Fruit fly (Drosophila melanogaster) whole organism: ENCODE measurements around the gene CG33159.

Source experiments
- CG8478 ChIP-seq: fragments of >200 bp; optimal IDR thresholded peaks from 2 replicates; lab custom pipeline; 2018; ENCODE audit warnings: inconsistent platforms
- Dll ChIP-seq: fragments of >200 bp; optimal IDR thresholded peaks from 2 replicates; lab custom pipeline; 2017
- EcR ChIP-seq, 2 experiments: fragments of >200 bp; optimal IDR thresholded peaks; 2 replicates each; lab custom pipeline; 2017; ENCODE audit warnings: missing biosample characterization in 2 of 2, missing genetic modification characterization in 2 of 2, missing genetic modification reagents in 2 of 2
- pan ChIP-seq: fragments of >200 bp; optimal IDR thresholded peaks from 2 replicates; lab custom pipeline; 2017
- psq ChIP-seq: fragments of >200 bp; optimal IDR thresholded peaks from 2 replicates; lab custom pipeline; 2017
- usp ChIP-seq: fragments of >200 bp; optimal IDR thresholded peaks from 2 replicates; lab custom pipeline; 2017; ENCODE audit warnings: missing biosample characterization, missing genetic modification characterization, mixed read lengths

The CG33159 gene

DNA sequence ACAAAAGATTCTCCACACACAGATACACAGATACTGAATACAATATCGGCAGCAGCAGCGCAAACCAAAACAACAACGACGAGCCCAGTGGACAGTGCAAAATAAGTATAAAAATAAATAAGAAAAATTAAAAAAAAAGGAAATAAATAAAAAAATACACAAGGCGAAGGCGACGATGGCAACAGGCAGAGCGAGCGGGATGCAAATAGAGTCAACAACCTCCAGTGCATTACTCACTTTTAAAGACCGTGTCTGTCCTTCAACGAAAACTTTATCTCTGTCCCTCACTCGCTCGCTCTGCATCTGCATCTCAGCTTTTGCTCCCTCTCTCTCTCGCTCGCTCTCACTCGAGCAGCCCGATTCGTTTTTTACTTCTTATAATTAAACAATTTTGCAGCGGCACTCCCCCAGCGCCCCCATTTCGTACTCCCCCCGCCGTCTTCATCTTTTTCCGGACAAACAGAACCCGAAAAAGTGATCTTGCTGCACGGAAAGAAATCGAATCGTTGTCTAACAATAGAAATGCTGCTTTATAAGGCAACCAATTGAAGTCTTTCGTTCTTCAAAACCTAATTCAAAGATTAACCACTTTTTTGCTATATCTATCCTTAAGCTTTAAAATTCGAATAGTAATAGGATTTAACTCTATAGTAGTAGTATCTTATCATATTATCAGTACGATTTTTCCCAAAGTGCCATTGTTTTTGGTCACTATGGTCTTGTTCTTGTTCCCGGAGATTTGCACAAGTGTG, 42.3 kb upstream of the CG33159 start:
- TF ChIP-seq psq (lab: Kevin White, UChicago) (no peak), EcR (GFP tag; optimal IDR thresholded peaks at IDR 0.05; lab: Kevin White, UChicago) (peak; percentile 87 to 93), Dll (lab: Kevin White, UChicago) (peak; percentile 69)

DNA sequence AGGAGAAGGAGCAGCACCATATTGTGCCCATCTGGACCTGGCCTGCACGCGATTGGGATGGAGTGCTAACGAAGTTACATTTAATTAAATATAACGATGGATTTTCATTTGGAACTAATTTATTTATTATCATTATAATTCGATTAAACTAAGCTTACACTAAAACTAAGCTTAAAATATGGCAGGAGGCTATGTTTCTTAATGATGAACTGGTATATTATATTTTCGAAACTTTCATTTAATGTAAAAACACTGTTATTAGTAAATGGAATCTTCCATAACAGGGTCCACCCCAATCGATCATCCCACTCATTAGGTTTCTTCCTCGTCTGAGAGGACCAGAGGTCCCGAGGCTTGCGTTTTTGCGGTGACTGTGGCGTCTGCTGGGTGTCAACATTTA, 40.9 kb upstream of the CG33159 start:
- TF ChIP-seq psq (lab: Kevin White, UChicago): no peak
- TF ChIP-seq usp (GFP tag; lab: Kevin White, UChicago): no peak
- no peak for TF ChIP-seq EcR (GFP tag; optimal IDR thresholded peaks at IDR 0.05; lab: Kevin White, UChicago)
- no peak for TF ChIP-seq CG8478 (lab: Kevin White, UChicago)
- no peak for TF ChIP-seq Dll (lab: Kevin White, UChicago)
- no peak for TF ChIP-seq pan (lab: Kevin White, UChicago)

DNA sequence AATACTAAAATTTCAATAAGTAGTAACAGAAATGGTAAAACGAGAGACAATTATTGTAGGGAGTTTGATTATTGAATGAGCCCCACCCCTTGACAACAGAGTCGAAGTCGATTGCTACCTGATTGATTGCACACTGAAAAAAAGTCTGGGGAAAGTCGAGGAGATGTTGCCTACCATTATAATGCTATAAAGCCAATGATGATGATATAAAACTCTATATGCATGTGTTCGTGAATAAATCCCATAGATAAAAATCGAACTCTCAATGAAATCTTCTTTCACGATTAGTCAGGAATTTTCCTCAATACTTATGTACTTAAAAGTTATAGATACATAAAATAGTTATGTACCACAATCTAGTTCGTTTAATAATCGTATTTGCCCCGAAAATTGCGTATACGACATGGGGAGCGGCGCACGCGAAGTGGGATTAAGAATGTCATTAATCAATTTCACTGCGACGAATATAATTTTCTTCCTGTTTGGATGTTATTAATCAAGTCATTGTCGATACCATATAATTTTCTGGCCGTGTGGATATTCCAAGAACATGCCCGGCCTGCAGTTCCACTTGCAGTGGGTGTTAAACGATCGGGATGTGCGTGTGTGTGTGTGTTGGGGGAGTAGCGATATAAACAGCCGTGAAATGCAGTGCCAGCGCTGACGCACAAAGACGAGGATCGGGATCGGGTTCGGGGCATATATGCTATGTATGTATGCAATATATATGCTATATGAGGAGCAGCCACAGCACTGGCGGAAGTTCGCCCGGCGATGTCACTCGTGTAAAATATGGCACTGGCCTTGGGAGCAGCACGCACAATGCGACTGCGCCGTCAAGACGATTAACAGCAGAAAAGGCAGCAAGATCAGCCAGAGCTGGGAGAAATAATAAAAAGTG, 40.2 kb upstream of the CG33159 start, which contains the start of gene CG12078:
CG12078 (minus strand) TSS at position 51 of the 901 bp plus-strand sequence.
- TF ChIP-seq psq (lab: Kevin White, UChicago) (no peak), CG8478 (lab: Kevin White, UChicago) (no peak), EcR (GFP tag; optimal IDR thresholded peaks at IDR 0.05; lab: Kevin White, UChicago) (no peak), Dll (lab: Kevin White, UChicago) (no peak), pan (lab: Kevin White, UChicago) (no peak), usp (GFP tag; lab: Kevin White, UChicago) (no peak)

DNA sequence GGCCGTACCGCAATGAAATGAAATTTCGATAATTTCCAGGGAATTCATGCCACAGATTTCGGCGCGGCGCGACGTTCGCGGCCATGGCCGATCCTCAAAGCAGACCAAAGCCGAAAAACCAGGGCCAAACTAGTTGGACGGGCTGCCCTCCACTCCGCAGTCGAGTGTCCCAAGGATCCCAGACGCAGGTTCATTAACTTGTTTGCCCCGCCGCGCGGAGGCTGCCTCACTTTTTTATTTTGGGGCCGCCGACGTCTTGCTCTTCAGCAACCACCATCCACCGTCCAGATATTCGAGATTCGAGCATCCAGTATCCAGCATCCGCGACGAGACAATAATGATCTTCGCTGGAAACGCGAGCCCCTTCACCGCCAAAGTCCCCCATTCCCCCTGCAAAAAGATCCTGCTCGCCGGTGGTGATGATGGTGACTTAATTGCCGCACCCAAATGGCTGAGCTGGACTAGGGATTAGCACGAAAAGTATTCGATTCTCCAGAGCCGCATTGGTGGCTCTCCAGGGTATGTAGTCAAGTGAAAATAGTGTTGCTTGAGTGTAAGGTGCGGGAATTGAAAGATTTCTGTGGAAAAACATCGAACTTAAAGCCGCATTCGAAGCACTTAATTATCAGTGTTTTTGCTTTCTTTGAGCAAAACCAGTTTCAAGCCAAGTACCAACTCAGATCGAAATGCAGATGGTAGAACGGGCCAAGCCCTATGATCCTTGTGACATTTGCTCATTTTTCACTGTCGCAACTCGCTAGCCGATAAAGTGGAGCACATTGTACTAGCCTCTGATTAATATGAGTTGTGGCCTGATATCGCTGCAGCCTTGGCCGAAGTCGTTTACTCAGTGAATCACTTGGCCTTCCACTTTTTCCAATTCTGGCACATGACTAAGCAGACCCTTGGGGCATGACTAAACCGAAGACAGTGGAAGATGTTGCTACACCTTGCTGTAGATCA, 38.2 kb upstream of the CG33159 start:
- TF ChIP-seq pan (lab: Kevin White, UChicago): no peak
- TF ChIP-seq EcR (GFP tag; optimal IDR thresholded peaks at IDR 0.05; lab: Kevin White, UChicago): peak; percentile 43 to 69

DNA sequence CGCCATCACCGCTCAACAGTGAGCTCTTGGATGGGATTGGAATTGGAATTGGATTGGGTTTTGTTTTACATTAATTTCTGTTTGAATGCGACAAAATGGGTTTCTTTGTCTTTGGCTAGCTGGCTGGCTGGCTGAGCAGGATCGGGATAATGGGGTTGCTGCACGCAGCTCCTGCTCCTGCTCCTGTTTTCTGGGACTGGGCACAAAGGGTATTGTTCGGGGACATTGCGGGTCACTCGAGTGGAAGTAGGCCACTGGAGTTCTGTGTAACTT, 37.1 kb upstream of the CG33159 start:
- TF ChIP-seq Dll (lab: Kevin White, UChicago) (no peak), EcR (GFP tag; optimal IDR thresholded peaks at IDR 0.05; lab: Kevin White, UChicago) (peak in 1 of 2 experiments; percentile 61), pan (lab: Kevin White, UChicago) (no peak), CG8478 (lab: Kevin White, UChicago) (no peak), usp (GFP tag; lab: Kevin White, UChicago) (no peak), psq (lab: Kevin White, UChicago) (no peak)

DNA sequence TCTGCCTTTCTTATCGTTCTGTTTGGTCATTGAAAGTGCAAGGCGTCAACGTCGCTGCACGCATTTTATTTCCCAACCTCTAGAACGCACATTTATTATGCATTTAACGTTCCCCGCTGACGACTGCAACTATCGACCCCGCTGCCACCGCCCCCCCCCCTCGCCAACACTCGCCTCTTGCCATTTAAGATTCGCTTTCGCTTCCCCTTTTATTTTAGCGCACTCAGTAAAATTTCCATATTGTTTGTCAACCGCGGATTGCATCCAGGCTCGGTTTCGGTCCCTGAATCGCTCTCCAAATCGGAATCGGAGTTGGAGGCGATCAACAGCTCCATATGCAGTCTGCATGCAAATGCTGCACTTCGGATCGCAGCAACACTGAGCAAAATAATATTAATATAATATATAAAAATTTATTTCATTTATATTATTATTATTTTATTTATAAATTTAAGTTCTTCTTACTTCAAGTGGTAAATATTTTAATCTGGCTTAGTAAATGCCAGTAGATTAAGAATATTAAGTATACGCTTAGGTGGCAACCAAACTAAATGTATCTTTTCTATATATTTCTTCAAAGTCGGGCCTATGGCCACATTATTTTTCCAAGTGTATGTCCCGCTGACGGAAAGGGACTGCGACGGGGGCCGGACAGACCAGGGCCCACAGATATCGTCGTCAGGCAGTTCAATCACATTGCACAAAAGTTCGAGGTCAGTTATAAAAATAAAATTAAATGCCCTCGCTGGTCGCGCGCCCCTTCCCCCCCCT, 36.5 kb upstream of the CG33159 start:
- no peak for TF ChIP-seq CG8478 (lab: Kevin White, UChicago)

DNA sequence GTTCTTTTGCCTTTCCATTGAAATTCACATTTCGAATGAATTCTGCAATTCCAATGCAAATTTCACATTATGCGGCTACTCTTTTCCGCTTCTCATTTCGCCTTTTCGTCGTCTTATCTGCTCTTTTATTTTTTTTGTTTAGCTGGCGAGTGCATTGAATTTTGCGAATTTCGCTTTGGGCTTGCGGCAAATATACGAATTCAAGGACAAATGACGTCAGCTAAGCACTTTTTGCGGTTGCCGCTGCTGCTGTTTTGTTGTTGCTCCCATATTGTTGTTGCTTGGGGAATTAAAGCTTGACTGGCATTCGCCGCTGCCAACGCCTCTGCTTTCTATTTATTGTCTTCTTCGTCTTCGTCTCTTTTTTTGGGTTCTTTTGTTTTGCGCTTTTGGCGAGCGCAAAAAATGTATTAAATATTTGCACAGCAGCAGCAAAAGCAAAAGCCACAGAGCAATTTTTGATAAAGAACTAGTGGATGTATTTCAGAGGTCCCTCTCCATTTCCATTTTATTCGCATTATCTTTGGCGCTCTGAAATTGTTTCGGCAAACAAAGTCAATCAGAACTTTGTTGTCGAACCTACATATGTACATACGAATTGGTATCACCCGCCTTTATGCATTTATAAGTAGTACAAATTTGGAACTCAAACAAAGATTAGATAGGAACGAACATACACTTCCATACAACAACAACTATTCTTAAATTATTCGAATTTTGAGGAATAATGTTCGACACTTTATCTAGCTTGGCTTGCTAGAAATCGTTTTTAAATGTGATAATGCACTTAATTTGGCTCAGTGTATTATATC, 35.7 kb upstream of the CG33159 start:
- TF ChIP-seq usp (GFP tag; lab: Kevin White, UChicago) (no peak), psq (lab: Kevin White, UChicago) (no peak), Dll (lab: Kevin White, UChicago) (no peak), CG8478 (lab: Kevin White, UChicago) (no peak), pan (lab: Kevin White, UChicago) (no peak), EcR (GFP tag; optimal IDR thresholded peaks at IDR 0.05; lab: Kevin White, UChicago) (no peak)

DNA sequence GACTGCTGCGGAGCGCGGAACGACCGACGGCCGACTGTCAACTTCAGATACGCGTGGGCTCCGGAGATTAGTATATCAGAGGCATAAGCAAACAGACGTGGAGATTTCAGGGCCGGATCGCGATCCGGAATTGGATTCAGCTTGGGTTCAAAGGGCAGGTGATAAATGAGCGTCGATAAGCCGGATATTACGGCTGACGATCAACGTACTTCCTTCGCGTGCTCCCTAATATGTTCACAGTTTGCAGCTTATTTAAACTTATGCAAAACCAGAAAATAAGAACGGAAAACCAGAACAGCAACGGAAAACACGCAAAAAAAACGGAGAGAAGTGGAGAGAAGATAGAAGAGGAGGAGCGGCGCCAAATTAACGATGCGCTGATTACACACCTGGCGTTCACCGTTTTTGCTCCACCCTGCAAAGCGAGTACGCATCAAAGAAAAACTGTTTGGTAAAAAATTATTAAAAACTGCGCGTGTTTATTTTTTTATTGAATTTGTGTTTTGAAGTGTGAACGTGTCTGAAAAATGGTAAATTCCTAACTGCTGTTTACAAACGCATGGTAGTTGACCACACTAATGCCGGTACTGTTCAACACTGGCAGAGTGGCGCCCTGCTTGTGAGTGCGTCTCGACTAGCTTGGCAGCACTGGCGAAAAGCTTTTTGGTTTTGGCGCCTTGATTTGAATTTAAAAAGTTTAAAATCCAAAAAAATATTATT, 34.9 kb upstream of the CG33159 start, which contains the start of gene CG17746:
CG17746 (minus strand) TSS at position 546 of the 720 bp plus-strand sequence.
- no peak for TF ChIP-seq pan (lab: Kevin White, UChicago)
- no peak for TF ChIP-seq Dll (lab: Kevin White, UChicago)
- TF ChIP-seq psq (lab: Kevin White, UChicago): no peak
- no peak for TF ChIP-seq CG8478 (lab: Kevin White, UChicago)
- no peak for TF ChIP-seq usp (GFP tag; lab: Kevin White, UChicago)

DNA sequence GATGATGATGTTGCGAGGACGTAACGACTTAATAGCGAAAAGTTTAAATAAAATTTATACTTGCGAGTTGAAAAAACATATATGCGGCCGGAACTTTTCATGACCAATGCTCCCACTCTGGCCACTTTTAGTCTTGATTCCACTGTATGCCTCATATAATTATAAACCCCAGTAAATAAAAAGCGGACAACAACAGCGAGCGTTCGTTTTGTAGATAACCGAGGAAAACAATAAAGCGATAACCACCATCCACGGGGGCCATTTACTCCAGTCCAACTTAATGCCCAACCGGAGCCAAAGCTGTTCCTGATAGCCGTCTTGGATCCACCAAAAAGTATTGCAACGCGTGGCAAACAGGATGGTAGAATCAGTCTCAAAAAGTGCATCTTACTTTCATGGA, 32.1 kb upstream of the CG33159 start:
- TF ChIP-seq usp (GFP tag; lab: Kevin White, UChicago): no peak
- no peak for TF ChIP-seq Dll (lab: Kevin White, UChicago)
